Worm (Caenorhabditis elegans): ENCODE results near the gene srx-111.

DNA sequence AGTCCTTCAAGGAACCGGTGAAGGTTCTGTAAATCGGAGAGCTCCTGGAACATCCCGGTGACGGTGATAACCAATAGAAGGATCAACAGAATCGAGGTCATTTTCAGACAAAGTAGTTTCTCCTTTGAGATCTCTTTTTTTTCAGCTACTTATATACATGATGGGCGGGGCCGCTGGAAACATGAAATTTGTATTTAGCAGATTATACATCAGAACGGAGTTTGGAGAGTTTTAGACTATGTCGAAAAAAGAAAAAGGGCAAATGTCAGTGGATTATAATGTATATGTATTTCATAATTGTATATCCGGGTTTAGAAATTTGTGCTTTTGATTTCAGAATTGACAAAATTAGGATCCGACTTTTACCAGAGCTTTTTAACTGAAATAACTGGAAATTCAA is 45.6 kb downstream of the srx-111 start, which contains the start of gene ins-32:
- TF ChIP-seq pha-4 (GFP tag; IDR thresholded peaks at IDR 0.05) (no peak), pha-4 (tag; optimal IDR thresholded peaks at IDR 0.05) (no peak), ceh-28 (tag; optimal IDR thresholded peaks at IDR 0.05) (no peak), hlh-30 (tag; optimal IDR thresholded peaks at IDR 0.05; ENCODE audit: insufficient read depth) (no peak), unc-62 (GFP tag; optimal IDR thresholded peaks at IDR 0.05 in 1 of 2) (no peak), unc-62 (tag; optimal IDR thresholded peaks at IDR 0.05) (no peak), snpc-4 (tag; optimal IDR thresholded peaks at IDR 0.05) (no peak), ctbp-1 (GFP tag; IDR thresholded peaks at IDR 0.05) (no peak), lir-3 (tag; optimal IDR thresholded peaks at IDR 0.05) (no peak), lim-7 (GFP tag; IDR thresholded peaks at IDR 0.05) (no peak), jun-1 (tag; optimal IDR thresholded peaks at IDR 0.05) (no peak), ama-1 (optimal IDR thresholded peaks at IDR 0.05) (no peak)
